Fruit fly (Drosophila melanogaster) whole organism, embryonic: Measurements from ENCODE around the gene VhaM9.7-b.

Experiments used
- Abd-B ChIP-seq: fragments of 200-800 bp; sonication (Bioruptor generic); optimal IDR thresholded peaks from 2 replicates; lab custom pipeline; 2018; ENCODE audit warnings: missing biosample characterization, mild to moderate bottlenecking, missing genetic modification characterization, moderate library complexity
- B-H1 ChIP-seq: fragments of 200-800 bp; sonication (Bioruptor generic); IDR thresholded peaks from 3 replicates; pipeline ENCODE4 v1.3.6; 2022; ENCODE audit warnings: missing biosample characterization, missing genetic modification characterization
- Bteb2 ChIP-seq: fragments of 200-800 bp; sonication (Bioruptor generic); optimal IDR thresholded peaks from 2 replicates; lab custom pipeline; 2016; ENCODE audit warnings: missing biosample characterization, missing genetic modification characterization
- CG10274 ChIP-seq: fragments of 200-800 bp; sonication (Bioruptor generic); optimal IDR thresholded peaks from 3 replicates; lab custom pipeline; 2017; ENCODE audit warnings: missing biosample characterization, mild to moderate bottlenecking, missing genetic modification characterization
- CG11560 ChIP-seq: fragments of 200-800 bp; sonication (Bioruptor generic); IDR thresholded peaks from 3 replicates; pipeline ENCODE4 v1.3.6; 2022; ENCODE audit warnings: missing biosample characterization, missing genetic modification characterization
- CG11695 ChIP-seq: fragments of 200-800 bp; sonication (Bioruptor generic); IDR thresholded peaks from 3 replicates; pipeline ENCODE4 v1.3.6; 2022; ENCODE audit warnings: missing biosample characterization, missing genetic modification characterization
- CG11696 ChIP-seq: fragments of 200-800 bp; sonication (Bioruptor generic); IDR thresholded peaks from 2 replicates; pipeline ENCODE4 v1.3.6; 2022; ENCODE audit warnings: missing biosample characterization, missing genetic modification characterization
- CG12744 ChIP-seq: fragments of 200-800 bp; sonication (Bioruptor generic); optimal IDR thresholded peaks from 2 replicates; lab custom pipeline; 2016; ENCODE audit warnings: missing biosample characterization, missing genetic modification characterization
- CG13123 ChIP-seq: fragments of 200-800 bp; sonication (Bioruptor generic); optimal IDR thresholded peaks from 2 replicates; lab custom pipeline; 2016; ENCODE audit warnings: missing biosample characterization, missing genetic modification characterization
- CG13894 ChIP-seq: fragments of 200-800 bp; sonication (Bioruptor generic); optimal IDR thresholded peaks from 3 replicates; lab custom pipeline; 2018; ENCODE audit warnings: missing biosample characterization, mild to moderate bottlenecking, missing genetic modification characterization, moderate library complexity
- CG14441 ChIP-seq: fragments of 200-800 bp; sonication (Bioruptor generic); IDR thresholded peaks from 2 replicates; pipeline ENCODE4 v1.3.6; 2022; ENCODE audit warnings: missing biosample characterization, missing genetic modification characterization
- CG17361 ChIP-seq: fragments of 200-800 bp; sonication (Bioruptor generic); IDR thresholded peaks from 3 replicates; pipeline ENCODE4 v1.3.6; 2022; ENCODE audit warnings: missing biosample characterization, missing genetic modification characterization
- CG17612 ChIP-seq: fragments of 200-800 bp; sonication (Bioruptor generic); IDR thresholded peaks from 2 replicates; pipeline ENCODE4 v1.3.6; 2022; ENCODE audit warnings: missing biosample characterization, missing genetic modification characterization
- CG17802 ChIP-seq: fragments of 200-800 bp; sonication (Bioruptor generic); optimal IDR thresholded peaks from 2 replicates; lab custom pipeline; 2018; ENCODE audit warnings: missing biosample characterization, mild to moderate bottlenecking, missing genetic modification characterization, moderate library complexity
- CG2116 ChIP-seq: fragments of 200-800 bp; sonication (Bioruptor generic); optimal IDR thresholded peaks from 3 replicates; lab custom pipeline; 2018; ENCODE audit warnings: missing biosample characterization, mild to moderate bottlenecking, missing genetic modification characterization
- CG2120 ChIP-seq: fragments of 200-800 bp; sonication (Bioruptor generic); optimal IDR thresholded peaks from 3 replicates; lab custom pipeline; 2016; ENCODE audit warnings: missing biosample characterization, missing genetic modification characterization
- CG2889 ChIP-seq: fragments of 200-800 bp; sonication (Bioruptor generic); IDR thresholded peaks from 3 replicates; pipeline ENCODE4 v1.3.6; 2022; ENCODE audit warnings: missing biosample characterization, missing genetic modification characterization
- CG31224 ChIP-seq: fragments of 200-800 bp; sonication (Bioruptor generic); IDR thresholded peaks from 2 replicates; pipeline ENCODE4 v1.3.6; 2022; ENCODE audit warnings: missing biosample characterization, missing genetic modification characterization
- CG3281 ChIP-seq: fragments of 200-800 bp; sonication (Bioruptor generic); optimal IDR thresholded peaks from 3 replicates; lab custom pipeline; 2017; ENCODE audit warnings: missing biosample characterization, mild to moderate bottlenecking, missing genetic modification characterization
- CG34376 ChIP-seq: fragments of 200-800 bp; sonication (Bioruptor generic); optimal IDR thresholded peaks from 2 replicates; lab custom pipeline; 2018; ENCODE audit warnings: missing biosample characterization, mild to moderate bottlenecking, missing genetic modification characterization
- CG4424 ChIP-seq: fragments of 200-800 bp; sonication (Bioruptor generic); optimal IDR thresholded peaks from 3 replicates; lab custom pipeline; 2016; ENCODE audit warnings: missing biosample characterization, missing genetic modification characterization
- CG6272 ChIP-seq: fragments of 200-800 bp; sonication (Bioruptor generic); IDR thresholded peaks from 2 replicates; pipeline ENCODE4 v1.3.6; 2022; ENCODE audit warnings: missing biosample characterization, missing genetic modification characterization
- CG8388 ChIP-seq: fragments of 200-800 bp; sonication (Bioruptor generic); optimal IDR thresholded peaks from 2 replicates; lab custom pipeline; 2019; ENCODE audit warnings: missing biosample characterization, mild to moderate bottlenecking, missing genetic modification characterization, moderate library complexity
- CG8944 ChIP-seq: fragments of 200-800 bp; sonication (Bioruptor generic); optimal IDR thresholded peaks from 3 replicates; lab custom pipeline; 2016; ENCODE audit warnings: missing biosample characterization, missing genetic modification characterization
- CG9215 ChIP-seq: fragments of 200-800 bp; sonication (Bioruptor generic); IDR thresholded peaks from 2 replicates; pipeline ENCODE4 v1.3.6; 2022; ENCODE audit warnings: missing biosample characterization, missing genetic modification characterization
- CTCF ChIP-seq: fragments of 200-800 bp; sonication (Bioruptor generic); optimal IDR thresholded peaks from 2 replicates; lab custom pipeline; 2017; ENCODE audit warnings: missing biosample characterization, mild to moderate bottlenecking, missing genetic modification characterization, moderate library complexity
- Doc3 ChIP-seq: fragments of 200-800 bp; sonication (Bioruptor generic); IDR thresholded peaks from 3 replicates; pipeline ENCODE4 v1.3.6; 2022; ENCODE audit warnings: missing biosample characterization, missing genetic modification characterization; ENCODE audit not compliant: partially characterized antibody
- Dref ChIP-seq: fragments of 200-800 bp; sonication (Bioruptor generic); IDR thresholded peaks from 2 replicates; pipeline ENCODE4 v1.3.6; 2022; ENCODE audit warnings: missing biosample characterization, missing genetic modification characterization
- ERR ChIP-seq: fragments of 200-800 bp; sonication (Bioruptor generic); optimal IDR thresholded peaks from 2 replicates; lab custom pipeline; 2016; ENCODE audit warnings: missing biosample characterization, missing genetic modification characterization
- H15 ChIP-seq: fragments of 200-800 bp; sonication (Bioruptor generic); IDR thresholded peaks from 3 replicates; pipeline ENCODE4 v1.3.6; 2022; ENCODE audit warnings: missing biosample characterization, missing genetic modification characterization
- HmgZ ChIP-seq: fragments of 200-800 bp; sonication (Bioruptor generic); optimal IDR thresholded peaks from 2 replicates; lab custom pipeline; 2018; ENCODE audit warnings: missing biosample characterization, mild to moderate bottlenecking, missing genetic modification characterization
- Kr ChIP-seq: fragments of 200-800 bp; sonication (Bioruptor generic); optimal IDR thresholded peaks from 2 replicates; lab custom pipeline; 2017; ENCODE audit warnings: missing biosample characterization, mild to moderate bottlenecking, missing genetic modification characterization
- abd-A ChIP-seq: fragments of 200-800 bp; sonication (Bioruptor generic); optimal IDR thresholded peaks from 3 replicates; lab custom pipeline; 2019; ENCODE audit warnings: missing biosample characterization, mild to moderate bottlenecking, missing genetic modification characterization, moderate library complexity
- bbx ChIP-seq: fragments of 200-800 bp; sonication (Bioruptor generic); IDR thresholded peaks from 2 replicates; pipeline ENCODE4 v1.3.6; 2022; ENCODE audit warnings: missing biosample characterization, missing genetic modification characterization; ENCODE audit not compliant: partially characterized antibody
- bigmax ChIP-seq: fragments of 200-800 bp; sonication (Bioruptor generic); optimal IDR thresholded peaks from 2 replicates; lab custom pipeline; 2018; ENCODE audit warnings: missing biosample characterization, mild to moderate bottlenecking, missing genetic modification characterization
- cg ChIP-seq: fragments of 200-800 bp; sonication (Bioruptor generic); optimal IDR thresholded peaks from 3 replicates; lab custom pipeline; 2019; ENCODE audit warnings: missing biosample characterization, mild to moderate bottlenecking, missing genetic modification characterization, moderate library complexity
- emc ChIP-seq: fragments of 200-800 bp; sonication (Bioruptor generic); optimal IDR thresholded peaks from 2 replicates; lab custom pipeline; 2016; ENCODE audit warnings: missing biosample characterization, missing genetic modification characterization
- ems ChIP-seq: fragments of 200-800 bp; sonication (Bioruptor generic); optimal IDR thresholded peaks from 3 replicates; lab custom pipeline; 2016; ENCODE audit warnings: missing biosample characterization, missing genetic modification characterization
- eve ChIP-seq, 2 experiments: fragments of >200 bp; optimal IDR thresholded peaks; 2 replicates each; lab custom pipeline; 2017; ENCODE audit warnings: missing biosample characterization in 2 of 2, missing genetic modification characterization in 2 of 2
- gcm2 ChIP-seq: fragments of 200-800 bp; sonication (Bioruptor generic); optimal IDR thresholded peaks from 2 replicates; lab custom pipeline; 2016; ENCODE audit warnings: missing biosample characterization, missing genetic modification characterization
- gem ChIP-seq: fragments of 200-800 bp; sonication (Bioruptor generic); optimal IDR thresholded peaks from 2 replicates; lab custom pipeline; 2019; ENCODE audit warnings: missing biosample characterization, mild to moderate bottlenecking, missing genetic modification characterization, moderate library complexity
- grn ChIP-seq: fragments of 200-800 bp; sonication (Bioruptor generic); optimal IDR thresholded peaks from 3 replicates; lab custom pipeline; 2017; ENCODE audit warnings: missing biosample characterization, missing genetic modification characterization
- lbe ChIP-seq: fragments of 200-800 bp; sonication (Bioruptor generic); optimal IDR thresholded peaks from 2 replicates; lab custom pipeline; 2016; ENCODE audit warnings: missing biosample characterization, mild to moderate bottlenecking, missing genetic modification characterization
- mam ChIP-seq: fragments of 200-800 bp; sonication (Bioruptor generic); optimal IDR thresholded peaks from 3 replicates; lab custom pipeline; 2016; ENCODE audit warnings: missing biosample characterization, missing genetic modification characterization
- nom ChIP-seq: fragments of 200-800 bp; sonication (Bioruptor generic); optimal IDR thresholded peaks from 2 replicates; lab custom pipeline; 2017; ENCODE audit warnings: missing biosample characterization, missing genetic modification characterization, mild to moderate bottlenecking, moderate library complexity, missing genetic modification reagents
- seq ChIP-seq: fragments of 200-800 bp; sonication (Bioruptor generic); IDR thresholded peaks from 2 replicates; pipeline ENCODE4 v1.3.6; 2022; ENCODE audit warnings: missing biosample characterization, missing genetic modification characterization
- sqz ChIP-seq: fragments of 200-800 bp; sonication (Bioruptor generic); optimal IDR thresholded peaks from 3 replicates; lab custom pipeline; 2018; ENCODE audit warnings: missing biosample characterization, mild to moderate bottlenecking, missing genetic modification characterization
- tio ChIP-seq: fragments of 200-800 bp; sonication (Bioruptor generic); optimal IDR thresholded peaks from 2 replicates; lab custom pipeline; 2017; ENCODE audit warnings: missing biosample characterization, missing genetic modification characterization, inconsistent platforms
- zen2 ChIP-seq: fragments of 200-800 bp; sonication (Bioruptor generic); IDR thresholded peaks from 3 replicates; pipeline ENCODE4 v1.3.6; 2022; ENCODE audit warnings: missing biosample characterization, missing genetic modification characterization; ENCODE audit not compliant: partially characterized antibody

Gene VhaM9.7-b

DNA sequence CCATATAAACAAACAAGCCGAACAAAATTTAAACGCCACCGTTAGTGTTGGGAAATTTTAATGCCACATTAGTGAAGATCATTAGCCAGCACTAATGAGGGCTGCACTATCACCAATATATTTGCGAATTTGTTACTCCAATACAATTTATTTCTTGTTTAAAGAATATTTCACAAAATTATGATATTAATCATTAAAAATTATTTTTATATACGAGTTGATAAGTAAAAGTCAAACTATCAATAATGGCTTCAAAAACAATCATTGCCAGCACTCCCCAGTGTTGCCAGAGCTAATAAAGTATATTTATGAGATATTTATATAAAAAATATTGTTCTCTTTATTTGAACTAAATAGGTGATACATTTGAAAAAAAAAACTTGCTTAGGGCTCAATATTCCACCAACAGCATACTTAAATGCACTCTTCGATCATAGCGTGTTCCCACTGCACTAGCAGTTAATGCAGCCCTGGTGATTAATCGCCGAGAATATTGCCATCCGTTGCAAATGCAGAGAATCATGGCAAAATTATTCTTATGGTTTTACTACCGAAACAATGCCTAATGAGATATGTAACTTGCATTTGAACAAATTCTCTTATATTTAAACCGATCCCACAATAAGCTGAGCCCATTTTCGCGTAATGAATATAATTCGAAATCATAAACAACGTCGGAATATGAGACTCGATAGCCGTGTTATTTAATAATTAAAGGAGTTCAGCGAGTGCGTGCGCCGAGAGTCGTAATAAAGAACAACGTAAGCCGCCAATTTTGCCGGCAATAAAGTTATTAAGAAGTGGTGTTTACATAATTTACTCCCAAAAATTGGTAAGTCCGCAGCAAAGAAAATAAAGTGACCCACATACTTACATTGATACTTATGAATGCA, 23.6 kb upstream of the VhaM9.7-b start, which contains the start of the genes SAK and Cdk12 (continued):
- TF ChIP-seq CG17361 (peak; percentile 95), HmgZ (peak; percentile 72), CG4424 (GFP tag; lab: Kevin White, UChicago) (peak; percentile 85), seq (GFP tag; lab: Robert Waterston, UW) (peak; percentile 64), CG11696 (GFP tag; lab: Robert Waterston, UW) (no peak; the same call in 1 of the 2 replicates), B-H1 (GFP tag; lab: Robert Waterston, UW) (peak; percentile 61), Doc3 (GFP tag; lab: Robert Waterston, UW) (peak; percentile 18; the same call in 1 of the 3 replicates), tio (GFP tag; lab: Kevin White, UChicago) (peak; percentile 88), CG10274 (GFP tag; lab: Kevin White, UChicago) (peak; percentile 48), emc (GFP tag; lab: Kevin White, UChicago) (no peak), CG11695 (peak; percentile 75), nom (GFP tag; lab: Kevin White, UChicago) (peak; percentile 57), lbe (GFP tag; lab: Kevin White, UChicago) (peak; percentile 65), mam (peak; percentile 77), CG8944 (GFP tag; lab: Kevin White, UChicago) (peak; percentile 65), CG11560 (tag; lab: Robert Waterston, UW) (peak; percentile 61; the same call in 2 of the 3 replicates), CG3281 (GFP tag; lab: Kevin White, UChicago) (peak; percentile 89), CG34376 (peak; percentile 57), CTCF (GFP tag; lab: Kevin White, UChicago) (peak; percentile 39), eve (GFP tag; optimal IDR thresholded peaks at IDR 0.05; lab: Kevin White, UChicago) (peak in 1 of 2 experiments; percentile 78), ems (GFP tag; lab: Kevin White, UChicago) (peak; percentile 12), zen2 (GFP tag; lab: Robert Waterston, UW) (no peak; the same call in 2 of the 3 replicates), gcm2 (GFP tag; lab: Kevin White, UChicago) (no peak), CG6272 (GFP tag; lab: Robert Waterston, UW) (peak; percentile 81), CG8388 (GFP tag; lab: Kevin White, UChicago) (peak; percentile 78), ERR (GFP tag; lab: Kevin White, UChicago) (peak; percentile 30), abd-A (peak; percentile 77), bigmax (no peak), sqz (peak; percentile 76), cg (GFP tag; lab: Kevin White, UChicago) (no peak), Dref (GFP tag; lab: Robert Waterston, UW) (peak; percentile 50), CG17612 (peak; percentile 81), CG2116 (GFP tag; lab: Kevin White, UChicago) (peak; percentile 74), CG13894 (peak; percentile 87), CG14441 (peak; percentile 77), CG2889 (GFP tag; lab: Robert Waterston, UW) (peak; percentile 81; the same call in 2 of the 3 replicates), CG31224 (GFP tag; lab: Robert Waterston, UW) (peak; percentile 78), gem (peak; percentile 93), CG17802 (peak; percentile 88), Abd-B (GFP tag; lab: Kevin White, UChicago) (peak; percentile 91), Bteb2 (GFP tag; lab: Kevin White, UChicago) (no peak), CG9215 (GFP tag; lab: Robert Waterston, UW) (peak; percentile 97), CG12744 (GFP tag; lab: Kevin White, UChicago) (no peak), grn (no peak), H15 (GFP tag; lab: Robert Waterston, UW) (peak; percentile 66; the same call in 2 of the 3 replicates), bbx (GFP tag; lab: Robert Waterston, UW) (no peak), CG13123 (peak; percentile 32), CG2120 (peak; percentile 84), Kr (GFP tag; lab: Kevin White, UChicago) (no peak)
